Worm (Caenorhabditis elegans): ENCODE results near the gene wdr-60.
A peak's percentile ranks its signal among the peaks of the same experiment; 100 is the strongest.

wdr-60 gene

DNA sequence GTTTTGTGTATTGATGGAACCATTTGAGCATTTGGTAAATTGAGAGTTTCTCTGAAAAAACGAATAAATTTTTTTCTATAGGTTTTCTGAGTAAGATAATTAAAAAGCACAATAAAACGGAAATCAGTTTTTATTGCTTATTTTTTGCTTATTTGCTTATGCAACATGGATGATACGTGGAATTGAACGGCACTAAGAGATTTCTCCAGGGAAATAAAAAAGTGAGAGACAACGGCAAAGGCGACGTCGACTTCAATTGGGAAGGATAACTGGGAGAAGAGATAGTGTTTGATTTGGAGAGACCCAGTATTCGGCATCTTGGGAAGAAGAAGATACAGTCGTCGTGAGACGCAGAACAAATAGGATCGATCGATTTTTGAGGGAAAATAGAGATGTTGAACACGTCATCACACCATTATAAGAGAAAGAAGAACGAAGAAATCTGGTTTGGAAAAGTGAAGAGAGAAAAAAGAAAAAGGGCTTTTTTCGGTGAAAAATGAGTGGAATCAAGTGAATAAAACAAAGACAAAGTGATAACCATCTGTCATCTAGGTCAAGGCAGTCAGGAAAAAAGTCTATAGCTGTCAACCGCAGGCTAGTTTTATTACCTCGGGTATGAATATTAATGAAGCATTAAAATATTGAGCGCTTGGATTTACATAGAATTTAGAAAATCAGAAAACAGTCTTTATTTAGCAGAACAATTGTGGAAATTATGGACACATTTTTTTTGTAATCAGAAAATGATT is 11.3 kb downstream of the wdr-60 start, which contains the start of gene tmem-131 (continued):
- TF ChIP-seq unc-62 (GFP tag; optimal IDR thresholded peaks at IDR 0.05) (no peak), mep-1 (tag; optimal IDR thresholded peaks at IDR 0.05) (peak; percentile 59), nhr-11 (tag; optimal IDR thresholded peaks at IDR 0.05) (no peak), nhr-90 (tag; optimal IDR thresholded peaks at IDR 0.05; ENCODE audit: poor library complexity) (peak; percentile 24), fkh-10 (GFP tag; optimal IDR thresholded peaks at IDR 0.05) (no peak), Y116A8C.19 (tag; optimal IDR thresholded peaks at IDR 0.05; ENCODE audit: borderline replicate concordance) (no peak), alr-1 (tag; optimal IDR thresholded peaks at IDR 0.05; ENCODE audit: borderline replicate concordance) (no peak), zip-4 (GFP tag; optimal IDR thresholded peaks at IDR 0.05) (no peak), pax-3 (tag; optimal IDR thresholded peaks at IDR 0.05) (no peak), ceh-82 (tag; optimal IDR thresholded peaks at IDR 0.05) (no peak), mab-9 (GFP tag; IDR thresholded peaks at IDR 0.05) (no peak), nhr-76 (tag; optimal IDR thresholded peaks at IDR 0.05) (no peak), sox-4 (tag; optimal IDR thresholded peaks at IDR 0.05) (no peak), snpc-4 (tag; optimal IDR thresholded peaks at IDR 0.05) (no peak), C04F5.9 (tag; optimal IDR thresholded peaks at IDR 0.05) (no peak), swsn-7 (tag; optimal IDR thresholded peaks at IDR 0.05) (no peak), rnt-1 (tag; optimal IDR thresholded peaks at IDR 0.05) (no peak), pqm-1 (tag; optimal IDR thresholded peaks at IDR 0.05) (no peak), jun-1 (tag; optimal IDR thresholded peaks at IDR 0.05) (no peak), tlp-1 (tag; optimal IDR thresholded peaks at IDR 0.05) (no peak), unc-98 (GFP tag; IDR thresholded peaks at IDR 0.05) (no peak), egl-13 (tag; optimal IDR thresholded peaks at IDR 0.05) (no peak), ceh-8 (GFP tag; optimal IDR thresholded peaks at IDR 0.05) (no peak), nhr-20 (tag; optimal IDR thresholded peaks at IDR 0.05) (peak; percentile 44), nhr-12 (tag; optimal IDR thresholded peaks at IDR 0.05) (no peak), ceh-90 (tag; optimal IDR thresholded peaks at IDR 0.05) (no peak), egl-27 (tag; optimal IDR thresholded peaks at IDR 0.05) (no peak), unc-86 (tag; optimal IDR thresholded peaks at IDR 0.05) (no peak), dpl-1 (GFP tag; optimal IDR thresholded peaks at IDR 0.05) (peak in 2 of 3 experiments; percentile 27 to 34), hlh-17 (GFP tag; optimal IDR thresholded peaks at IDR 0.05; ENCODE audit: borderline replicate concordance) (no peak), ztf-4 (tag; optimal IDR thresholded peaks at IDR 0.05) (no peak), nhr-77 (tag; optimal IDR thresholded peaks at IDR 0.05) (no peak), lin-35 (GFP tag; optimal IDR thresholded peaks at IDR 0.05) (peak; percentile 8 to 46), lsy-2 (tag; optimal IDR thresholded peaks at IDR 0.05) (peak; percentile 7 to 47), sptf-1 (tag; optimal IDR thresholded peaks at IDR 0.05) (no peak), sup-37 (GFP tag; optimal IDR thresholded peaks at IDR 0.05) (no peak), efl-3 (GFP tag; optimal IDR thresholded peaks at IDR 0.05) (no peak), elt-3 (tag; optimal IDR thresholded peaks at IDR 0.05) (peak in 2 of 6 experiments; percentile 67 to 73), elt-2 (tag; optimal IDR thresholded peaks at IDR 0.05) (no peak), fkh-4 (tag; optimal IDR thresholded peaks at IDR 0.05; ENCODE audit: borderline replicate concordance) (no peak), nhr-85 (tag) (peak; percentile 93), irx-1 (tag; optimal IDR thresholded peaks at IDR 0.05) (peak; percentile 11), efl-1 (optimal IDR thresholded peaks at IDR 0.05) (peak in 1 of 2 experiments; percentile 24), efl-1 (GFP tag; optimal IDR thresholded peaks at IDR 0.05 in 1 of 2) (peak in 1 of 2 experiments; percentile 89), nhr-47 (tag; optimal IDR thresholded peaks at IDR 0.05) (no peak)
